Fruit fly (Drosophila melanogaster): ENCODE results near the gene Or67d.

Gene Or67d

dm6 chr3L:10314901-10315300, 41.9 kb downstream of the Or67d start (continued):
- TF ChIP-seq CG6792 (GFP tag; optimal IDR thresholded peaks at IDR 0.05) (peak; percentile 48), Sox15 (GFP tag; optimal IDR thresholded peaks at IDR 0.05) (no peak), OdsH (GFP tag; optimal IDR thresholded peaks at IDR 0.05) (peak; percentile 63), CG6808 (GFP tag; optimal IDR thresholded peaks at IDR 0.05) (peak; percentile 44), Ets96B (tag; optimal IDR thresholded peaks at IDR 0.05) (peak; percentile 58), acj6 (GFP tag; optimal IDR thresholded peaks at IDR 0.05) (peak; percentile 48), vri (GFP tag; optimal IDR thresholded peaks at IDR 0.05) (no peak), CG3919 (GFP tag; optimal IDR thresholded peaks at IDR 0.05) (peak; percentile 67), topi (GFP tag; optimal IDR thresholded peaks at IDR 0.05) (no peak), Sox102F (GFP tag; optimal IDR thresholded peaks at IDR 0.05) (no peak), achi (GFP tag; optimal IDR thresholded peaks at IDR 0.05) (peak; percentile 63), dsx (GFP tag; optimal IDR thresholded peaks at IDR 0.05; ENCODE audit: poor library complexity, severe bottlenecking) (peak; percentile 14), net (GFP tag; optimal IDR thresholded peaks at IDR 0.05) (peak; percentile 66), Lpt (GFP tag; optimal IDR thresholded peaks at IDR 0.05) (peak; percentile 66), CG9139 (GFP tag; optimal IDR thresholded peaks at IDR 0.05) (no peak)

- TF ChIP-seq dsx (GFP tag; optimal IDR thresholded peaks at IDR 0.05; ENCODE audit: poor library complexity, severe bottlenecking) (peak; percentile 44), CG16779 (tag; optimal IDR thresholded peaks at IDR 0.05) (peak; percentile 41), Blimp-1 (GFP tag; optimal IDR thresholded peaks at IDR 0.05) (no peak), net (GFP tag; optimal IDR thresholded peaks at IDR 0.05) (peak; percentile 76), Smox (GFP tag; optimal IDR thresholded peaks at IDR 0.05) (peak; percentile 67), Hr4 (GFP tag; optimal IDR thresholded peaks at IDR 0.05) (peak; percentile 87), lz (GFP tag; optimal IDR thresholded peaks at IDR 0.05) (peak; percentile 68), eg (GFP tag; IDR thresholded peaks at IDR 0.05) (peak; percentile 85), spab (GFP tag; optimal IDR thresholded peaks at IDR 0.05) (peak; percentile 58), CG9139 (GFP tag; optimal IDR thresholded peaks at IDR 0.05) (peak; percentile 37), Eip93F (GFP tag; optimal IDR thresholded peaks at IDR 0.05) (no peak), CG6276 (GFP tag; optimal IDR thresholded peaks at IDR 0.05) (peak; percentile 81), Eip78C (GFP tag) (peak; percentile 96), Hr38 (GFP tag; optimal IDR thresholded peaks at IDR 0.05) (no peak), ss (GFP tag; optimal IDR thresholded peaks at IDR 0.05) (peak; percentile 46 to 49), CG7368 (GFP tag; optimal IDR thresholded peaks at IDR 0.05) (peak; percentile 43), CG10669 (GFP tag; optimal IDR thresholded peaks at IDR 0.05) (peak; percentile 44), CG6808 (GFP tag; optimal IDR thresholded peaks at IDR 0.05) (peak; percentile 45), Hr39 (GFP tag; optimal IDR thresholded peaks at IDR 0.05) (peak; percentile 59), Met (GFP tag; optimal IDR thresholded peaks at IDR 0.05) (peak; percentile 79), vri (GFP tag; optimal IDR thresholded peaks at IDR 0.05) (peak; percentile 16), CG6792 (GFP tag; optimal IDR thresholded peaks at IDR 0.05) (peak; percentile 73), CG11762 (GFP tag; optimal IDR thresholded peaks at IDR 0.05; ENCODE audit: insufficient read depth) (peak; percentile 67), CG8119 (GFP tag; IDR thresholded peaks at IDR 0.05) (peak; percentile 89), salr (GFP tag; optimal IDR thresholded peaks at IDR 0.05) (peak; percentile 8 to 77), CG10631 (GFP tag; optimal IDR thresholded peaks at IDR 0.05) (peak; percentile 69), Gug (GFP tag; IDR thresholded peaks at IDR 0.05) (peak; percentile 70), CG11902 (GFP tag; optimal IDR thresholded peaks at IDR 0.05) (peak; percentile 32), Sox102F (GFP tag; optimal IDR thresholded peaks at IDR 0.05) (peak; percentile 59), Sox14 (GFP tag; optimal IDR thresholded peaks at IDR 0.05) (peak; percentile 76), esn (GFP tag; optimal IDR thresholded peaks at IDR 0.05) (peak; percentile 73), CG3032 (tag; optimal IDR thresholded peaks at IDR 0.05) (peak; percentile 62), CG6854 (GFP tag; optimal IDR thresholded peaks at IDR 0.05) (no peak), svp (GFP tag) (peak; percentile 86), CG1621 (tag; optimal IDR thresholded peaks at IDR 0.05) (peak; percentile 46), CG8319 (GFP tag; optimal IDR thresholded peaks at IDR 0.05) (peak; percentile 41), CG15336 (GFP tag; IDR thresholded peaks at IDR 0.05) (peak; percentile 89), CG3919 (GFP tag; optimal IDR thresholded peaks at IDR 0.05) (peak; percentile 72), fd59A (GFP tag; optimal IDR thresholded peaks at IDR 0.05) (peak; percentile 39), Ets96B (tag; optimal IDR thresholded peaks at IDR 0.05) (peak; percentile 66), dac (GFP tag; optimal IDR thresholded peaks at IDR 0.05) (peak; percentile 77), Eip75B (GFP tag; optimal IDR thresholded peaks at IDR 0.05) (peak; percentile 59), CG32006 (GFP tag; optimal IDR thresholded peaks at IDR 0.05) (peak; percentile 91)
Observed at dm6 chr3L:10315823-10316222, 42.8 kb downstream of the Or67d start.

Data from whole organism, prepupa.